Worm (Caenorhabditis elegans) whole organism, L3 larva: Measurements from ENCODE around the gene col-99.

Experiments
- aly-2 ChIP-seq: fragments of 150-350 bp; optimal IDR thresholded peaks from 2 replicates; lab custom pipeline; 2014; ENCODE audit warnings: missing biosample characterization, missing genetic modification characterization
- ama-1 ChIP-seq: fragments of 150-350 bp; optimal IDR thresholded peaks from 2 replicates; lab custom pipeline; 2018
- ceh-16 ChIP-seq: sonication (generic microtip); optimal IDR thresholded peaks from 2 replicates; lab custom pipeline; 2017; ENCODE audit warnings: missing biosample characterization, missing genetic modification characterization
- ceh-82 ChIP-seq: fragments of 150-350 bp; optimal IDR thresholded peaks from 2 replicates; lab custom pipeline; 2014; ENCODE audit warnings: missing biosample characterization, missing genetic modification characterization
- ceh-9 ChIP-seq: sonication (generic microtip); optimal IDR thresholded peaks from 2 replicates; lab custom pipeline; 2018; ENCODE audit warnings: missing biosample characterization, missing genetic modification characterization
- daf-12 ChIP-seq: fragments of 150-350 bp; optimal IDR thresholded peaks from 2 replicates; lab custom pipeline; 2014; ENCODE audit warnings: missing biosample characterization, missing genetic modification reagents, missing genetic modification characterization
- egl-5 ChIP-seq: fragments of 150-350 bp; optimal IDR thresholded peaks from 2 replicates; lab custom pipeline; 2017; ENCODE audit warnings: missing biosample characterization, missing genetic modification reagents, missing genetic modification characterization, inconsistent platforms
- elt-1 ChIP-seq: fragments of 150-350 bp; optimal IDR thresholded peaks from 2 replicates; lab custom pipeline; 2014; ENCODE audit warnings: missing biosample characterization, missing genetic modification characterization
- elt-2 ChIP-seq: sonication (generic microtip); optimal IDR thresholded peaks from 2 replicates; lab custom pipeline; 2016; ENCODE audit warnings: missing genetic modification reagents, mild to moderate bottlenecking, missing genetic modification characterization, missing compliant biosample characterization
- elt-3 ChIP-seq, 3 experiments: fragments of 150-350 bp in 1 of 3; sonication (generic microtip) in 2 of 3; optimal IDR thresholded peaks; 2 replicates in 2 of 3; 4 replicates in 1 of 3; lab custom pipeline; 2014 to 2017; ENCODE audit warnings: missing biosample characterization in 3 of 3, missing genetic modification characterization in 3 of 3
- eor-1 ChIP-seq, 2 experiments: fragments of 150-350 bp; optimal IDR thresholded peaks; 2 replicates each; lab custom pipeline; 2014 to 2018; ENCODE audit warnings: missing biosample characterization in 2 of 2, missing genetic modification characterization in 2 of 2
- fkh-10 ChIP-seq: sonication (generic microtip); optimal IDR thresholded peaks from 2 replicates; lab custom pipeline; 2017; ENCODE audit warnings: missing biosample characterization, missing genetic modification reagents, missing genetic modification characterization
- fkh-2 ChIP-seq: fragments of 150-350 bp; optimal IDR thresholded peaks from 2 replicates; lab custom pipeline; 2014; ENCODE audit warnings: missing biosample characterization, missing genetic modification reagents, missing genetic modification characterization
- fos-1 ChIP-seq: fragments of 150-350 bp; optimal IDR thresholded peaks from 2 replicates; lab custom pipeline; 2014; ENCODE audit warnings: missing biosample characterization, missing genetic modification characterization
- hmg-11 ChIP-seq: sonication (generic microtip); optimal IDR thresholded peaks from 2 replicates; lab custom pipeline; 2016; ENCODE audit warnings: missing genetic modification characterization, missing compliant biosample characterization
- jun-1 ChIP-seq: fragments of 150-350 bp; optimal IDR thresholded peaks from 2 replicates; lab custom pipeline; 2014; ENCODE audit warnings: missing biosample characterization, missing genetic modification reagents, missing genetic modification characterization
- mml-1 ChIP-seq: fragments of 150-350 bp; sonication (generic microtip); optimal IDR thresholded peaks from 3 replicates; lab custom pipeline; 2014; ENCODE audit warnings: missing biosample characterization, missing genetic modification characterization
- nfya-1 ChIP-seq: sonication (generic microtip); optimal IDR thresholded peaks from 2 replicates; lab custom pipeline; 2017; ENCODE audit warnings: missing genetic modification characterization, mild to moderate bottlenecking, missing compliant biosample characterization, antibody characterized with exemption, moderate library complexity; ENCODE audit not compliant: insufficient read depth
- nhr-11 ChIP-seq: fragments of 150-350 bp; optimal IDR thresholded peaks from 2 replicates; lab custom pipeline; 2014; ENCODE audit warnings: missing biosample characterization, missing genetic modification characterization
- nhr-12 ChIP-seq: fragments of 150-350 bp; optimal IDR thresholded peaks from 2 replicates; lab custom pipeline; 2014; ENCODE audit warnings: missing biosample characterization, missing genetic modification characterization
- nhr-25 ChIP-seq: sonication (generic microtip); optimal IDR thresholded peaks from 2 replicates; lab custom pipeline; 2017; ENCODE audit warnings: missing biosample characterization, missing genetic modification characterization
- nhr-28 ChIP-seq: fragments of 150-350 bp; optimal IDR thresholded peaks from 2 replicates; lab custom pipeline; 2014; ENCODE audit warnings: missing biosample characterization, missing genetic modification characterization
- nhr-43 ChIP-seq: sonication (generic microtip); optimal IDR thresholded peaks from 2 replicates; lab custom pipeline; 2016; ENCODE audit warnings: mild to moderate bottlenecking, missing genetic modification characterization, missing compliant biosample characterization; ENCODE audit not compliant: poor library complexity, severe bottlenecking
- nhr-67 ChIP-seq: fragments of 150-350 bp; optimal IDR thresholded peaks from 2 replicates; lab custom pipeline; 2014; ENCODE audit warnings: missing biosample characterization, missing genetic modification characterization
- nhr-77 ChIP-seq: fragments of 150-350 bp; optimal IDR thresholded peaks from 2 replicates; lab custom pipeline; 2014; ENCODE audit warnings: missing biosample characterization, missing genetic modification characterization
- pha-4 ChIP-seq: fragments of 150-350 bp; optimal IDR thresholded peaks from 2 replicates; lab custom pipeline; 2014; ENCODE audit warnings: missing biosample characterization, missing genetic modification reagents, missing genetic modification characterization
- pqm-1 ChIP-seq: fragments of 150-350 bp; optimal IDR thresholded peaks from 2 replicates; lab custom pipeline; 2017; ENCODE audit warnings: missing biosample characterization, missing genetic modification characterization, inconsistent platforms
- snpc-4 ChIP-seq: fragments of 150-350 bp; optimal IDR thresholded peaks from 2 replicates; lab custom pipeline; 2014; ENCODE audit warnings: missing biosample characterization, missing genetic modification characterization
- tbx-2 ChIP-seq: sonication (generic microtip); optimal IDR thresholded peaks from 2 replicates; lab custom pipeline; 2016; ENCODE audit warnings: mild to moderate bottlenecking, missing genetic modification characterization, missing compliant biosample characterization
- unc-62 ChIP-seq: fragments of 150-350 bp; sonication (generic microtip); optimal IDR thresholded peaks from 4 replicates; lab custom pipeline; 2014; ENCODE audit warnings: missing biosample characterization, missing genetic modification reagents, missing genetic modification characterization
- zag-1 ChIP-seq: fragments of 150-350 bp; optimal IDR thresholded peaks from 2 replicates; lab custom pipeline; 2014; ENCODE audit warnings: missing biosample characterization, missing genetic modification characterization
- ztf-11 ChIP-seq: fragments of 150-350 bp; optimal IDR thresholded peaks from 2 replicates; lab custom pipeline; 2014; ENCODE audit warnings: missing biosample characterization, missing genetic modification characterization

col-99 gene

ce11 chrIV:164777-165176 is 17.1 kb upstream of the col-99 start, which contains the start of gene cutl-24:
cutl-24 (plus strand) TSS chrIV:165077.
- TF ChIP-seq ceh-16 (tag; lab: Kevin White, UChicago) (no peak), elt-2 (tag; lab: Kevin White, UChicago) (peak; percentile 2), nfya-1 (no peak), ama-1 (lab: Kevin White, UChicago) (no peak), fkh-10 (GFP tag; lab: Kevin White, UChicago) (no peak)
- TF ChIP-seq, all 47 proteins: peak for 1

ce11 chrIV:162530-162929 is 14.8 kb upstream of the col-99 start, which contains the start of gene Y38C1AA.6:
Y38C1AA.6 (plus strand) TSS chrIV:162830.
- TF ChIP-seq pqm-1 (tag; lab: Kevin White, UChicago) (peak; percentile 17), hmg-11 (tag; lab: Kevin White, UChicago) (no peak), nhr-43 (tag; lab: Kevin White, UChicago) (no peak), nhr-28 (tag; lab: Kevin White, UChicago) (no peak)
- TF ChIP-seq, all 47 proteins: peak for 1

DNA sequence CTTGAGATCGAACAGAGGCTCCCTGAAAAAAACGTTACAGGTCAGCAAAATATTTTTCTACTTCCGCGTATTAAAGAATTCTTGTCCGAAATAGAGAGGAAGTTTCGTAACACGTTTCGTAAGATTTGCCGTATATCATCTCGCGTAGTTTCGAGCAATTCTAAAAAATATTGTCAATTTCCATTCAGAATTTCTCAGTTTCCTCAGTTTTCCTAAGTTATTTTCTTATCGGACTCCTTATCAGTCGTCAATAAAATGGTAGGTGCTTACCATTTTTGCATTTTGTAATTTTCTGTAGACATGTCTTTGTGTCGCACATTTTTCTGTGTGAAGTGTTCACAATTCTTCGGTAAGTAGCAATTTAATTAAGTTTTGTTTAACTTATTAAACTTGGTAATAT is 12.1 kb upstream of the col-99 start, which contains the start of gene Y38C1AA.19:
Gene Y38C1AA.19, plus strand, starts transcription at position 301 of the 400 bp plus-strand sequence.
- TF ChIP-seq ceh-82 (tag; lab: Kevin White, UChicago) (no peak), nhr-43 (tag; lab: Kevin White, UChicago) (no peak), snpc-4 (tag; lab: Kevin White, UChicago) (no peak), ama-1 (lab: Kevin White, UChicago) (no peak), mml-1 (tag; lab: Kevin White, UChicago) (no peak), nhr-67 (tag; lab: Kevin White, UChicago) (no peak), tbx-2 (tag; lab: Kevin White, UChicago) (no peak), nhr-11 (no peak), nhr-12 (tag; lab: Kevin White, UChicago) (no peak), elt-3 (tag; optimal IDR thresholded peaks at IDR 0.05; lab: Kevin White, UChicago) (no peak), pha-4 (tag; lab: Kevin White, UChicago) (no peak), fkh-10 (GFP tag; lab: Kevin White, UChicago) (no peak), fkh-2 (no peak), ceh-16 (tag; lab: Kevin White, UChicago) (no peak)

ce11 chrIV:158662-159061 is 10.9 kb upstream of the col-99 start, which contains the start of gene Y38C1AA.7:
Y38C1AA.7 (plus strand) TSS chrIV:158962.
- no peak for TF ChIP-seq pqm-1 (tag; lab: Kevin White, UChicago)
- no peak for TF ChIP-seq fkh-2
- no peak for TF ChIP-seq nhr-25
- TF ChIP-seq daf-12 (tag; lab: Kevin White, UChicago), result no peak
- no peak for TF ChIP-seq nhr-77 (tag; lab: Kevin White, UChicago)
- no peak for TF ChIP-seq egl-5 (tag; lab: Kevin White, UChicago)
- TF ChIP-seq unc-62, result no peak
- TF ChIP-seq eor-1 (tag; optimal IDR thresholded peaks at IDR 0.05; lab: Kevin White, UChicago), result no peak
- TF ChIP-seq aly-2 (tag; lab: Kevin White, UChicago), result no peak
- TF ChIP-seq tbx-2 (tag; lab: Kevin White, UChicago), result no peak
- no peak for TF ChIP-seq fos-1
- TF ChIP-seq jun-1, result no peak
- no peak for TF ChIP-seq ceh-82 (tag; lab: Kevin White, UChicago)
- TF ChIP-seq elt-3 (tag; optimal IDR thresholded peaks at IDR 0.05; lab: Kevin White, UChicago), result no peak
- TF ChIP-seq zag-1 (tag; lab: Kevin White, UChicago), result no peak
- no peak for TF ChIP-seq elt-1
- no peak for TF ChIP-seq snpc-4 (tag; lab: Kevin White, UChicago)
- no peak for TF ChIP-seq pha-4 (tag; lab: Kevin White, UChicago)
- TF ChIP-seq, all 47 proteins: peak for 0

DNA sequence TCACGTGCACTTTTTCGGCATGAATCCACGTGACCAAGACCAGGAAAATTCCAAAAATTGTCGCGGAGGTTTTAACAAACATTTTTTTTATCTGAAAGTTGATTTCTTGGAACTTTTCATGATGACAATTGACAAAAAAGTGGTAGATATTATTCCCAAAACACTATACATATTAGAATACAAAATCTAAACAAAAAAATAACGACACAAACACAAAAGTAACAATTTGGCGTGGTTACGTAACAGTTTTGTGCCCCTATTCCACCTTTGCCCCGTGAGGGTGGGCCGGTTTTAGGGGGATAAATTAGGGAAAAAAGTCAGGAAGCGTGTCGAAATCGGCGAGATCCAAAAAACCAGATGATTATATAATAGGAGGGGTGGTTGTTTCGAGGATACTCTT is 10.1 kb upstream of the col-99 start, which contains the start of gene gegf-1:
Gene gegf-1, minus strand, starts transcription at position 101 of the 400 bp plus-strand sequence.
- no peak for TF ChIP-seq ceh-16 (tag; lab: Kevin White, UChicago)
- no peak for TF ChIP-seq ceh-9
- no peak for TF ChIP-seq ztf-11 (tag; lab: Kevin White, UChicago)
- TF ChIP-seq, all 47 proteins: peak for 0
